Worm (Caenorhabditis elegans) whole organism, midembryonic: ENCODE measurements around the gene C02G6.2.

Experiments used
- T22C8.4 ChIP-seq: fragments of 200-800 bp; sonication (Bioruptor generic); IDR thresholded peaks from 2 replicates; pipeline ENCODE4 v1.3.6; 2022; ENCODE audit warnings: missing genetic modification characterization, missing compliant biosample characterization
- flt-1 ChIP-seq: fragments of 200-800 bp; sonication (Bioruptor generic); IDR thresholded peaks from 2 replicates; pipeline ENCODE4 v1.3.6; 2022; ENCODE audit warnings: missing genetic modification characterization, missing compliant biosample characterization
- klf-2 ChIP-seq: fragments of 200-800 bp; sonication (Bioruptor generic); conservative IDR thresholded peaks from 2 replicates; pipeline ENCODE4 v1.3.6; 2022; ENCODE audit warnings: missing genetic modification reagents, missing genetic modification characterization, missing compliant biosample characterization
- ztf-23 ChIP-seq: fragments of 200-800 bp; sonication (Bioruptor generic); IDR thresholded peaks from 2 replicates; pipeline ENCODE4 v1.3.6; 2022; ENCODE audit warnings: missing genetic modification reagents, missing genetic modification characterization, missing compliant biosample characterization

DNA sequence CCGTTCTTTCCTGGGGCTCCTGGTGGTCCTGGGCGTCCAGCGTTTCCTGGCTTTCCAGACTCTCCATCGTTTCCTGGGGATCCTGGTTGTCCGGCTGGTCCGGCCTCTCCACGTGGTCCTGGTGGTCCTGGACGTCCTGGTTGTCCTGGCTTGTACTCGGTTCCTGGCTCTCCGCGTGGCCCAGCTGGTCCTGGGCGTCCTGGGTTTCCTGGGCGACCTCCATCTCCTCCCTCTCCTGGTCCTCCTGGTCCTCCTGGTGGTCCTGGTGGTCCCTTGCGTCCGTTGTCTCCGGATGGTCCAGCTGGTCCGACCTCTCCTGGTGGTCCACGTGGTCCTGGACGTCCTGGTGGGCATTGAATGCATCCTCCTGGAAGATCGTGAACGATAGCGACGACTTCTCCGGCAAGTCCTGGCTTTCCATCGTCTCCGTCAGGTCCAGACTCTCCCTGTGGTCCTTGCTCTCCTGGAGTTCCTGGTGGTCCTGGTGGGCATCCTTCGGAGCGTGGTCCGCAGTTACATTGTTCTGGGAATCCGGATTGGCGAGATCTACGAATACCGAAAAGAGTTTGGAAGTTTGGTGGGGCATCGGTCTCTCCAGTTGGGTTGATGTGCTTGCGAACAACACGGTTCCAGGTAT is 35.8 kb upstream of the C02G6.2 start:
- TF ChIP-seq flt-1 (GFP tag; lab: Robert Waterston, UW) (no peak), ztf-23 (no peak), T22C8.4 (GFP tag; lab: Robert Waterston, UW) (no peak), klf-2 (GFP tag; lab: Robert Waterston, UW) (no peak)
